Worm (Caenorhabditis elegans): ENCODE results near the gene shk-1.
A peak's percentile ranks its signal among the peaks of the same experiment; 100 is the strongest.

The shk-1 gene

DNA sequence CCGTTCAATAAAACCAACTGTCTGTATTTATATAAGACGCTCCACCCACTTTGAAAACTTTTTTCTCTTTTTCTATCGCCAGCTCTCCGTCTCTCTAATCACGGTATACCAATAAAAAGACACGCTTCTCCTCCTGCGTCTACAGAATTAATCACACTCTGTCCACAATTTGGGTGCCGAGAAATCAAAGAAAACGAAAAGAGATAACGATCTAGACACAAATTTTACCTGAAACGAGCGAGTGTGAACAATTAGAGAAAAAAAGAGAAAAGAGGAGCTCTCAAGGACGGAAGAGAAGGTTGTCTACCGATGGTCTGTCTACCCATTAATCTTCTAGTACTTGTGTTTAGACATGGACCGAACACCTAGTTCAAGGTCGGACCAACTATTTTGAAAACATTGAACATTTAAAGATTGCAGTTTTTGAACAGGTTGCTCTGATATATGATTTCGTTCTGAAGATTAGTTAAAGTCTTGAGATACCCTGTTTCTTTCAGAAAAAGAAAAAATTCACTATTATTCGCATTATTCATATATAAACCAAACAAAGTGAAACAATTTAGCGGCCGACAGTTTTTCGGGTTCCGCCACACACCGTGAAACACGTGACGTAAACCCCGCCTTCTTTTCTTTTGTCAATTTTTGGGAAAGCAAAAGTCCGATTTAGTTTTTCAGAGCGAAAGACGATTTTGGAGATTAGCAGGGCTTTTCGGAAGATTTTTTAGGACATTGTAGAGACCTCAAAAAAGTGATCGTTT, 29.5 kb downstream of the shk-1 start, which contains the start of gene cyp-13A2 (continued):
- TF ChIP-seq T26A8.4 (GFP tag; IDR thresholded peaks at IDR 0.05), result no peak
- TF ChIP-seq lsy-2 (tag; optimal IDR thresholded peaks at IDR 0.05), result peak; percentile 22 to 50
- no peak for TF ChIP-seq snpc-1.2 (GFP tag; IDR thresholded peaks at IDR 0.05)
- TF ChIP-seq Y48G9A.11 (GFP tag; IDR thresholded peaks at IDR 0.05), result 0 out of 2 replicates have a peak, but pooled peaks have one; percentile 23
- no peak for TF ChIP-seq F37D6.2 (tag; optimal IDR thresholded peaks at IDR 0.05)
- TF ChIP-seq daf-12 (tag; optimal IDR thresholded peaks at IDR 0.05), result no peak
- peak; percentile 87 for TF ChIP-seq dmd-6 (GFP tag; IDR thresholded peaks at IDR 0.05)
- TF ChIP-seq rbr-2 (tag; optimal IDR thresholded peaks at IDR 0.05), result no peak

DNA sequence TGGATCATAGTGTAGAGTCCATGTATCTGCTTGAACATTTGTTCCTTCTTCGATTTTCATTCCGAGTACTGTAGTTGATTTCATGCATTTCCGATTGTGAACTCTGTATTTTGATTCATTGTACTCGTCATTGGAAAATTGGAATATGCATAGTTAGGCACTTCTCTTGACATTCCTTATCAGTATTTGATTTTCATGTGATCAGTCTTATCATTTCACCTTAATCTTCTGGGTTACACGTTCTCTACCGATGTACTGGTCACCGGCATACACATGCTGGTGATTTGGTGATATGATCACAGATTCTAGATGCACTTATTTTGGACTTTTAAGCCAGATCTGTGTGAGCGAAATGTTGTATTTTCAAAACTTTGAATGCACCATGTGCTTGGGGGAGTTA, 33.2 kb downstream of the shk-1 start:
- TF ChIP-seq F26F4.8 (GFP tag; conservative IDR thresholded peaks at IDR 0.05) (no peak), nhr-10 (tag; optimal IDR thresholded peaks at IDR 0.05) (peak; percentile 57), pqm-1 (tag; optimal IDR thresholded peaks at IDR 0.05) (peak; percentile 94), lin-29 (GFP tag; IDR thresholded peaks at IDR 0.05) (no peak), mxl-3 (GFP tag; optimal IDR thresholded peaks at IDR 0.05) (peak; percentile 69), lin-1 (GFP tag; IDR thresholded peaks at IDR 0.05) (peak; percentile 71; the same call in 1 of the 2 replicates), ctbp-1 (GFP tag; IDR thresholded peaks at IDR 0.05) (no peak), F10B5.3 (tag; optimal IDR thresholded peaks at IDR 0.05) (no peak), nhr-77 (tag; optimal IDR thresholded peaks at IDR 0.05) (peak; percentile 88), mdt-29 (GFP tag; IDR thresholded peaks at IDR 0.05) (no peak), lin-39 (tag; optimal IDR thresholded peaks at IDR 0.05) (no peak), ceh-32 (tag; optimal IDR thresholded peaks at IDR 0.05; ENCODE audit: poor library complexity) (no peak), lin-38 (GFP tag; IDR thresholded peaks at IDR 0.05) (no peak), nhr-102 (tag; optimal IDR thresholded peaks at IDR 0.05) (peak; percentile 93), zip-11 (GFP tag; IDR thresholded peaks at IDR 0.05) (no peak), madf-9 (GFP tag; conservative IDR thresholded peaks at IDR 0.05) (no peak), dve-1 (tag; optimal IDR thresholded peaks at IDR 0.05; ENCODE audit: insufficient read depth) (peak; percentile 84), hlh-11 (tag; optimal IDR thresholded peaks at IDR 0.05) (peak; percentile 91), mep-1 (tag; optimal IDR thresholded peaks at IDR 0.05) (peak; percentile 2), tag-97 (GFP tag; IDR thresholded peaks at IDR 0.05) (no peak), mxl-2 (GFP tag; conservative IDR thresholded peaks at IDR 0.05) (no peak), dmd-6 (GFP tag; IDR thresholded peaks at IDR 0.05) (peak; percentile 96), daf-12 (tag; optimal IDR thresholded peaks at IDR 0.05) (no peak), ztf-7 (tag; optimal IDR thresholded peaks at IDR 0.05) (no peak), mdl-1 (tag; optimal IDR thresholded peaks at IDR 0.05) (peak in 1 of 2 experiments; percentile 70), unc-62 (GFP tag; optimal IDR thresholded peaks at IDR 0.05 in 1 of 2) (peak in 1 of 2 experiments; percentile 98), unc-62 (tag; optimal IDR thresholded peaks at IDR 0.05) (no peak), zfp-2 (tag; optimal IDR thresholded peaks at IDR 0.05) (no peak), fos-1 (tag; optimal IDR thresholded peaks at IDR 0.05) (no peak), dpl-1 (GFP tag; optimal IDR thresholded peaks at IDR 0.05) (no peak), nhr-28 (tag; optimal IDR thresholded peaks at IDR 0.05) (peak; percentile 87), hlh-30 (tag; optimal IDR thresholded peaks at IDR 0.05; ENCODE audit: insufficient read depth) (peak; percentile 62), tra-1 (GFP tag; IDR thresholded peaks at IDR 0.05) (0 out of 2 replicates have a peak, but pooled peaks have one; percentile 53), daf-16 (GFP tag; optimal IDR thresholded peaks at IDR 0.05) (no peak), daf-16 (tag; optimal IDR thresholded peaks at IDR 0.05) (peak; percentile 82), nhr-48 (tag; optimal IDR thresholded peaks at IDR 0.05) (peak; percentile 72)

All from whole organism, L4 larva.